Fruit fly (Drosophila melanogaster) whole organism, embryonic: ENCODE data around the gene Esyt2.

Source experiments
- CG17385 ChIP-seq: fragments of 200-800 bp; sonication (Bioruptor generic); optimal IDR thresholded peaks from 3 replicates; lab custom pipeline; 2018; ENCODE audit warnings: missing biosample characterization, mild to moderate bottlenecking, missing genetic modification characterization
- CG17802 ChIP-seq: fragments of 200-800 bp; sonication (Bioruptor generic); optimal IDR thresholded peaks from 2 replicates; lab custom pipeline; 2018; ENCODE audit warnings: missing biosample characterization, mild to moderate bottlenecking, missing genetic modification characterization, moderate library complexity
- CG7963 ChIP-seq: fragments of 200-800 bp; sonication (Bioruptor generic); IDR thresholded peaks from 3 replicates; pipeline ENCODE4 v1.3.6; 2022; ENCODE audit warnings: missing biosample characterization, missing genetic modification characterization; ENCODE audit not compliant: partially characterized antibody
- Hr3 ChIP-seq: fragments of 200-800 bp; sonication (Bioruptor generic); optimal IDR thresholded peaks from 3 replicates; lab custom pipeline; 2016; ENCODE audit warnings: missing biosample characterization, missing genetic modification characterization

- TF ChIP-seq Hr3 (GFP tag; lab: Kevin White, UChicago) = no peak
- TF ChIP-seq CG7963 (GFP tag; lab: Robert Waterston, UW) = no peak
- TF ChIP-seq CG17385 = peak; percentile 45
- no peak for TF ChIP-seq CG17802 (tag; lab: Kevin White, UChicago)
These were observed 742 bp upstream of the Esyt2 start, which contains the start of gene Cftr for dm6 chr3R:24543676-24544277.
